Fruit fly (Drosophila melanogaster): Measurements from ENCODE around the gene Prat2.

Prat2 gene

DNA sequence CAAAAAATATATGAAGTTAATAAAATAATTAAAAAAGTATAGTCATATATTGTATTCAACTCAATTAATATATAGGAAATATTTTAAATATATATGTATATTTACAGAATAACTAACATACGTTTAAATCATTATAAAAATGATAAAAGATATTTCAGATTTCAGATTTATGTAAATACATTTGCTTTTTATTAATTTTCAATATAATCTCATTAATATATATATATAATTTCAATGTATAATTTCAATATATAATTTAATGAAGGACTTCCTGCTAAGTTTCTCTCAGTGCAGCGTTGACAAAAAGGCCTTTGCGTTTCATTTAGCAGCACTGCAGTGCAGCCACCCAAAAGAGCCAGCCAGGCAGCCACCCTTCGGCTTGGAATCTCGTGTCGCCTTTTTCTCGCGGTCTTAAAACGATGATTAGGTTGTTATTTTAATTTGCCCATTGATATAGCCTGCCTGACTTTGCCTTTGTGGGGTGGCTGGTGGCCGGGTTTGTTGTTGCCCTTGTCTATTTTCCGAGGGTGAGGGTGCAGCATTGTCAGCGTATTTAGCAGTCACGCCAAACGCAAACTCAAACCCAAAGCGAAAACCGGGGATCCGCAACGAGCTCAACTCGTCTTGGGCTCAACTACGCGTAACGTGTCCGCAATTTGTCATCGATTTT lies 28.9 kb downstream of the Prat2 start:
- TF ChIP-seq Myc (optimal IDR thresholded peaks at IDR 0.05) (no peak), insv (optimal IDR thresholded peaks at IDR 0.05) (no peak), psq (optimal IDR thresholded peaks at IDR 0.05) (no peak), ttk (optimal IDR thresholded peaks at IDR 0.05) (no peak)

dm6 chr3L:6884869-6885494 lies 29.7 kb downstream of the Prat2 start:
- TF ChIP-seq insv (optimal IDR thresholded peaks at IDR 0.05) (no peak), h (optimal IDR thresholded peaks at IDR 0.05) (no peak), ttk (optimal IDR thresholded peaks at IDR 0.05) (no peak), Sin3A (optimal IDR thresholded peaks at IDR 0.05) (no peak), psq (optimal IDR thresholded peaks at IDR 0.05) (no peak), Myc (optimal IDR thresholded peaks at IDR 0.05) (no peak)

dm6 chr3L:6871296-6871695 lies 43.4 kb downstream of the Prat2 start:
- TF ChIP-seq Sin3A (optimal IDR thresholded peaks at IDR 0.05) = no peak
- no peak for TF ChIP-seq h (optimal IDR thresholded peaks at IDR 0.05)
- TF ChIP-seq Myc (optimal IDR thresholded peaks at IDR 0.05) = no peak
- TF ChIP-seq ttk (optimal IDR thresholded peaks at IDR 0.05) = no peak
- no peak for TF ChIP-seq insv (optimal IDR thresholded peaks at IDR 0.05)
- no peak for TF ChIP-seq psq (optimal IDR thresholded peaks at IDR 0.05)

DNA sequence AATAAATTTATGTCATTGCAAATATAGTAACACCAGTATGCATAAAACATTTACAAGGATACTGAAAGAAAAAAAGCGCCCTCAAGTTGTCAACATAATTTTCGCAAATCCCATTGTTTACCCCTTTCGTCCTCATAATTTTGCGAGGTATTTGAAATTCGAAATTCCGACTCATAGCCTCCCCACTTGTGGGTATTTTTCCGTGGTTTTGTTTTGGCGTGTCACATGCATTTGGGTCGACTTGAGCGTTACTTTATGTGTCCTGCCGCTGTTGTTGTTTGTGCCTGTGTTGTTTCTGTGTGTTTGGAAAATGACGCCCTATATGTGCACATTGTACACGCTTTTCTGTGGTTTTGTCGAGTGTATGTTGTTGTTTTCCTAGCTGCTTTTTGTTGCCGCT lies 50.5 kb downstream of the Prat2 start:
- TF ChIP-seq insv (optimal IDR thresholded peaks at IDR 0.05) = no peak
- TF ChIP-seq ttk (optimal IDR thresholded peaks at IDR 0.05) = no peak
- TF ChIP-seq Myc (optimal IDR thresholded peaks at IDR 0.05) = no peak
- no peak for TF ChIP-seq Sin3A (optimal IDR thresholded peaks at IDR 0.05)
- TF ChIP-seq h (optimal IDR thresholded peaks at IDR 0.05) = no peak
- no peak for TF ChIP-seq psq (optimal IDR thresholded peaks at IDR 0.05)

All from Kc167 (cell line).